Worm (Caenorhabditis elegans) whole organism, mixed stage, embryonic: ENCODE data around the gene ptrg-1.

ENCODE experiments used
- M03D4.4 ChIP-seq: sonication (generic microtip); optimal IDR thresholded peaks from 2 replicates; lab custom pipeline; 2017; ENCODE audit warnings: mild to moderate bottlenecking, missing genetic modification characterization, missing compliant biosample characterization
- bed-3 ChIP-seq: fragments of 200-800 bp; sonication (Bioruptor generic); optimal IDR thresholded peaks from 3 replicates; lab custom pipeline; 2018; ENCODE audit warnings: mild to moderate bottlenecking, missing genetic modification characterization, moderate library complexity, missing compliant biosample characterization
- blmp-1 ChIP-seq: fragments of 150-350 bp; optimal IDR thresholded peaks from 2 replicates; lab custom pipeline; 2014; ENCODE audit warnings: missing biosample characterization, missing genetic modification characterization
- ceh-39 ChIP-seq: fragments of 150-350 bp; optimal IDR thresholded peaks from 2 replicates; lab custom pipeline; 2014; ENCODE audit warnings: missing biosample characterization, missing genetic modification characterization
- ceh-43 ChIP-seq: fragments of 200-800 bp; sonication (Bioruptor generic); optimal IDR thresholded peaks from 2 replicates; lab custom pipeline; 2018; ENCODE audit warnings: mild to moderate bottlenecking, missing genetic modification characterization, moderate library complexity, missing compliant biosample characterization
- ceh-83 ChIP-seq: fragments of 200-800 bp; sonication (Bioruptor generic); optimal IDR thresholded peaks from 2 replicates; lab custom pipeline; 2018; ENCODE audit warnings: mild to moderate bottlenecking, missing genetic modification characterization, missing compliant biosample characterization
- ces-1 ChIP-seq: fragments of 150-350 bp; optimal IDR thresholded peaks from 2 replicates; lab custom pipeline; 2014; ENCODE audit warnings: missing biosample characterization, missing genetic modification reagents, missing genetic modification characterization
- cnd-1 ChIP-seq: fragments of 200-800 bp; sonication (Bioruptor generic); optimal IDR thresholded peaks from 2 replicates; lab custom pipeline; 2018; ENCODE audit warnings: mild to moderate bottlenecking, missing genetic modification characterization, missing compliant biosample characterization
- drap-1 ChIP-seq: fragments of 200-800 bp; sonication (Bioruptor generic); optimal IDR thresholded peaks from 3 replicates; lab custom pipeline; 2018; ENCODE audit warnings: mild to moderate bottlenecking, missing genetic modification characterization, missing compliant biosample characterization
- elt-1 ChIP-seq: sonication (generic microtip); optimal IDR thresholded peaks from 2 replicates; lab custom pipeline; 2017; ENCODE audit warnings: missing genetic modification characterization, mild to moderate bottlenecking, missing compliant biosample characterization, antibody characterized with exemption, moderate library complexity, borderline replicate concordance; ENCODE audit not compliant: insufficient read depth
- elt-3 ChIP-seq: fragments of 150-350 bp; optimal IDR thresholded peaks from 2 replicates; lab custom pipeline; 2014; ENCODE audit warnings: missing biosample characterization, missing genetic modification characterization
- flh-1 ChIP-seq: fragments of 200-800 bp; sonication (Bioruptor generic); optimal IDR thresholded peaks from 2 replicates; lab custom pipeline; 2018; ENCODE audit warnings: mild to moderate bottlenecking, missing genetic modification characterization, moderate library complexity, missing compliant biosample characterization
- ham-2 ChIP-seq: fragments of 200-800 bp; sonication (Bioruptor generic); optimal IDR thresholded peaks from 2 replicates; lab custom pipeline; 2018; ENCODE audit warnings: mild to moderate bottlenecking, missing genetic modification characterization, missing compliant biosample characterization
- hlh-1 ChIP-seq: fragments of 150-350 bp; optimal IDR thresholded peaks from 2 replicates; lab custom pipeline; 2014; ENCODE audit warnings: missing biosample characterization, missing genetic modification reagents, missing genetic modification characterization
- lin-13 ChIP-seq: fragments of 150-350 bp; optimal IDR thresholded peaks from 2 replicates; lab custom pipeline; 2014; ENCODE audit warnings: missing biosample characterization, missing genetic modification characterization
- lin-32 ChIP-seq: fragments of 200-800 bp; sonication (Bioruptor generic); optimal IDR thresholded peaks from 2 replicates; lab custom pipeline; 2018; ENCODE audit warnings: mild to moderate bottlenecking, missing genetic modification characterization, missing compliant biosample characterization
- lsy-2 ChIP-seq: fragments of 150-350 bp; optimal IDR thresholded peaks from 2 replicates; lab custom pipeline; 2014; ENCODE audit warnings: missing biosample characterization, missing genetic modification characterization
- mab-5 ChIP-seq: fragments of 150-350 bp; optimal IDR thresholded peaks from 2 replicates; lab custom pipeline; 2014; ENCODE audit warnings: missing biosample characterization, missing genetic modification characterization
- mep-1 ChIP-seq: fragments of 150-350 bp; optimal IDR thresholded peaks from 2 replicates; lab custom pipeline; 2017; ENCODE audit warnings: missing biosample characterization, missing genetic modification reagents, missing genetic modification characterization, inconsistent platforms
- mls-2 ChIP-seq: sonication (generic microtip); optimal IDR thresholded peaks from 2 replicates; lab custom pipeline; 2016; ENCODE audit warnings: mild to moderate bottlenecking, missing genetic modification characterization, moderate library complexity, missing compliant biosample characterization
- nhr-12 ChIP-seq: fragments of 150-350 bp; optimal IDR thresholded peaks from 2 replicates; lab custom pipeline; 2014; ENCODE audit warnings: missing biosample characterization, missing genetic modification characterization
- nhr-2 ChIP-seq: fragments of 150-350 bp; optimal IDR thresholded peaks from 2 replicates; lab custom pipeline; 2014; ENCODE audit warnings: missing biosample characterization, missing genetic modification characterization
- nhr-237 ChIP-seq: fragments of 150-350 bp; optimal IDR thresholded peaks from 2 replicates; lab custom pipeline; 2014; ENCODE audit warnings: missing biosample characterization, missing genetic modification characterization
- nhr-28 ChIP-seq: fragments of 150-350 bp; optimal IDR thresholded peaks from 2 replicates; lab custom pipeline; 2014; ENCODE audit warnings: missing biosample characterization, missing genetic modification characterization
- nhr-76 ChIP-seq: sonication (generic microtip); optimal IDR thresholded peaks from 2 replicates; lab custom pipeline; 2017; ENCODE audit warnings: missing biosample characterization, missing genetic modification characterization
- pha-4 ChIP-seq: fragments of 150-350 bp; optimal IDR thresholded peaks from 2 replicates; lab custom pipeline; 2018; ENCODE audit warnings: missing biosample characterization, missing genetic modification reagents, missing genetic modification characterization
- sem-2 ChIP-seq: fragments of 200-800 bp; sonication (Bioruptor generic); optimal IDR thresholded peaks from 2 replicates; lab custom pipeline; 2018; ENCODE audit warnings: mild to moderate bottlenecking, missing genetic modification characterization, missing compliant biosample characterization
- snpc-4 ChIP-seq: fragments of 150-350 bp; optimal IDR thresholded peaks from 2 replicates; lab custom pipeline; 2014; ENCODE audit warnings: missing biosample characterization, missing genetic modification characterization
- sptf-1 ChIP-seq: sonication (generic microtip); optimal IDR thresholded peaks from 2 replicates; lab custom pipeline; 2017; ENCODE audit warnings: mild to moderate bottlenecking, missing genetic modification characterization, moderate library complexity, missing compliant biosample characterization
- tbx-8 ChIP-seq: fragments of 200-800 bp; sonication (Bioruptor generic); optimal IDR thresholded peaks from 2 replicates; lab custom pipeline; 2018; ENCODE audit warnings: mild to moderate bottlenecking, missing genetic modification characterization, moderate library complexity, missing compliant biosample characterization
- unc-120 ChIP-seq: sonication (generic microtip); optimal IDR thresholded peaks from 2 replicates; lab custom pipeline; 2017; ENCODE audit warnings: missing genetic modification characterization, missing compliant biosample characterization; ENCODE audit not compliant: poor library complexity, severe bottlenecking
- unc-39 ChIP-seq: fragments of 150-350 bp; optimal IDR thresholded peaks from 2 replicates; lab custom pipeline; 2014; ENCODE audit warnings: missing biosample characterization, missing genetic modification characterization
- unc-62 ChIP-seq: fragments of 150-350 bp; optimal IDR thresholded peaks from 2 replicates; lab custom pipeline; 2014; ENCODE audit warnings: missing biosample characterization, missing genetic modification reagents, missing genetic modification characterization
- zip-8 ChIP-seq: fragments of 150-350 bp; optimal IDR thresholded peaks from 2 replicates; lab custom pipeline; 2014; ENCODE audit warnings: missing biosample characterization, missing genetic modification characterization
- ztf-11 ChIP-seq: fragments of 150-350 bp; optimal IDR thresholded peaks from 2 replicates; lab custom pipeline; 2014; ENCODE audit warnings: missing biosample characterization, missing genetic modification characterization

ptrg-1 gene

ce11 chrIV:10190586-10190985 lies 3.7 kb downstream of the ptrg-1 start:
- TF ChIP-seq cnd-1 (tag; lab: Kevin White, UChicago) (peak; percentile 87), ceh-39 (tag; lab: Kevin White, UChicago) (no peak)

- TF ChIP-seq ces-1 (GFP tag; lab: Kevin White, UChicago) (peak; percentile 87), lsy-2 (tag; lab: Kevin White, UChicago) (no peak)
Measured at ce11 chrIV:10188505-10188904, 5.7 kb downstream of the ptrg-1 start.

- TF ChIP-seq ces-1 (GFP tag; lab: Kevin White, UChicago) = peak; percentile 35
- TF ChIP-seq elt-1 = no peak
- no peak for TF ChIP-seq nhr-76 (tag; lab: Kevin White, UChicago)
- no peak for TF ChIP-seq blmp-1 (tag; lab: Kevin White, UChicago)
- no peak for TF ChIP-seq nhr-237 (tag; lab: Kevin White, UChicago)
- TF ChIP-seq ztf-11 (tag; lab: Kevin White, UChicago) = no peak
- TF ChIP-seq hlh-1 (tag; lab: Kevin White, UChicago) = peak; percentile 98
- peak; percentile 44 for TF ChIP-seq unc-62 (GFP tag; lab: Kevin White, UChicago)
- no peak for TF ChIP-seq sem-2 (GFP tag; lab: Kevin White, UChicago)
- TF ChIP-seq unc-120 (tag; lab: Kevin White, UChicago) = peak; percentile 42
Measured at ce11 chrIV:10180133-10180749, 14.0 kb downstream of the ptrg-1 start, which contains the start of gene gta-1. TSS of gene gta-1 (plus strand) at chrIV:10180660.

ce11 chrIV:10177779-10178178 lies 16.5 kb downstream of the ptrg-1 start, which contains the start of gene mspn-1:
TSS of gene mspn-1 (plus strand) at chrIV:10177968.
- TF ChIP-seq lin-32 (GFP tag; lab: Kevin White, UChicago) = no peak
- no peak for TF ChIP-seq drap-1 (GFP tag; lab: Kevin White, UChicago)
- no peak for TF ChIP-seq ham-2 (GFP tag; lab: Kevin White, UChicago)
- TF ChIP-seq tbx-8 (GFP tag; lab: Kevin White, UChicago) = no peak
- TF ChIP-seq sem-2 (GFP tag; lab: Kevin White, UChicago) = no peak
- TF ChIP-seq M03D4.4 (tag; lab: Kevin White, UChicago) = no peak
- no peak for TF ChIP-seq elt-1
- TF ChIP-seq elt-3 (tag; lab: Kevin White, UChicago) = no peak

- TF ChIP-seq ztf-11 (tag; lab: Kevin White, UChicago) (no peak), snpc-4 (tag; lab: Kevin White, UChicago) (no peak), pha-4 (peak; percentile 48), bed-3 (GFP tag; lab: Kevin White, UChicago) (no peak), unc-39 (tag; lab: Kevin White, UChicago) (no peak), cnd-1 (tag; lab: Kevin White, UChicago) (no peak), sptf-1 (tag; lab: Kevin White, UChicago) (no peak), sem-2 (GFP tag; lab: Kevin White, UChicago) (no peak), unc-62 (GFP tag; lab: Kevin White, UChicago) (peak; percentile 4), ces-1 (GFP tag; lab: Kevin White, UChicago) (peak; percentile 83), drap-1 (GFP tag; lab: Kevin White, UChicago) (no peak), nhr-237 (tag; lab: Kevin White, UChicago) (peak; percentile 33), M03D4.4 (tag; lab: Kevin White, UChicago) (no peak), nhr-12 (tag; lab: Kevin White, UChicago) (no peak), tbx-8 (GFP tag; lab: Kevin White, UChicago) (no peak), elt-1 (no peak), zip-8 (no peak), elt-3 (tag; lab: Kevin White, UChicago) (no peak), ceh-83 (no peak), hlh-1 (tag; lab: Kevin White, UChicago) (no peak), nhr-28 (tag; lab: Kevin White, UChicago) (no peak), nhr-2 (no peak), flh-1 (GFP tag; lab: Kevin White, UChicago) (no peak), blmp-1 (tag; lab: Kevin White, UChicago) (no peak), unc-120 (tag; lab: Kevin White, UChicago) (no peak), mab-5 (tag; lab: Kevin White, UChicago) (no peak), ham-2 (GFP tag; lab: Kevin White, UChicago) (no peak), nhr-76 (tag; lab: Kevin White, UChicago) (no peak), mep-1 (tag; lab: Kevin White, UChicago) (peak; percentile 64), mls-2 (tag; lab: Kevin White, UChicago) (no peak), lin-13 (tag; lab: Kevin White, UChicago) (no peak), lin-32 (GFP tag; lab: Kevin White, UChicago) (no peak), lsy-2 (tag; lab: Kevin White, UChicago) (peak; percentile 59), ceh-39 (tag; lab: Kevin White, UChicago) (peak; percentile 27), ceh-43 (GFP tag; lab: Kevin White, UChicago) (no peak)
Measured at ce11 chrIV:10176252-10176730, 18.0 kb downstream of the ptrg-1 start, which contains the start of gene rack-1. TSS of gene rack-1 (plus strand) at chrIV:10176680.
